Worm (Caenorhabditis elegans) whole organism, L4 larva: Measurements from ENCODE around the gene ttr-5.

ENCODE experiments used
- F37D6.2 ChIP-seq: sonication (generic microtip); optimal IDR thresholded peaks from 2 replicates; lab custom pipeline; 2016; ENCODE audit warnings: mild to moderate bottlenecking, missing genetic modification characterization, missing compliant biosample characterization
- ama-1 ChIP-seq: fragments of 150-350 bp; optimal IDR thresholded peaks from 2 replicates; lab custom pipeline; 2014; ENCODE audit warnings: inconsistent platforms, mixed read lengths
- hlh-30 ChIP-seq: sonication (generic microtip); optimal IDR thresholded peaks from 2 replicates; lab custom pipeline; 2017; ENCODE audit warnings: antibody characterized with exemption, mild to moderate bottlenecking, missing genetic modification characterization, missing compliant biosample characterization; ENCODE audit not compliant: insufficient read depth
- lin-39 ChIP-seq: fragments of 150-350 bp; optimal IDR thresholded peaks from 2 replicates; lab custom pipeline; 2014; ENCODE audit warnings: missing biosample characterization, missing genetic modification reagents, missing genetic modification characterization
- nhr-76 ChIP-seq: fragments of 150-350 bp; optimal IDR thresholded peaks from 2 replicates; lab custom pipeline; 2014; ENCODE audit warnings: missing biosample characterization, missing genetic modification characterization
- zag-1 ChIP-seq: fragments of 150-350 bp; optimal IDR thresholded peaks from 2 replicates; lab custom pipeline; 2014; ENCODE audit warnings: missing biosample characterization, missing genetic modification characterization

DNA sequence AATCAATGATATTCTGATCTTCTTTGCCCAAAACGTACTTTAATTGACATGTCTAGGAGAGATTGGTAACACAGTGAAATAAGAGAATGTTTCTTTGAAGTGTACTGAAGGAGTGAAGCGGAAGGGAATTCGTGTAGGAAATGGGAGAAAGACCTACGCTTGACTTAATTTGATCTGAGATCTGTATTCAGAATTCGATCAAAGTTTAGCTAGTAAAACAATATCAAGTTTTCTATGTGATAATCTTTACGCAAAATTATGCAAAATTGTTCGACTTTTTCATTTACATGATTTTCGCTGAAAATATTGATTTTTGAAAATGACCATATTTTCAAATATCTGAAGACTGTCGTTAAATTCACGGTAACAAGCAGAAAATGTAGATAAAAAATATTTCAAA, 32.8 kb upstream of the ttr-5 start, which contains the start of gene K01B6.4:
- no peak for TF ChIP-seq hlh-30 (tag; lab: Kevin White, UChicago)
- TF ChIP-seq nhr-76 (tag; lab: Kevin White, UChicago): no peak
- TF ChIP-seq zag-1 (tag; lab: Kevin White, UChicago): no peak
- TF ChIP-seq ama-1: no peak
- TF ChIP-seq F37D6.2 (tag; lab: Kevin White, UChicago): no peak
- no peak for TF ChIP-seq lin-39 (tag; lab: Kevin White, UChicago)
